Worm (Caenorhabditis elegans): ENCODE results near the gene abu-15.

The abu-15 gene

DNA sequence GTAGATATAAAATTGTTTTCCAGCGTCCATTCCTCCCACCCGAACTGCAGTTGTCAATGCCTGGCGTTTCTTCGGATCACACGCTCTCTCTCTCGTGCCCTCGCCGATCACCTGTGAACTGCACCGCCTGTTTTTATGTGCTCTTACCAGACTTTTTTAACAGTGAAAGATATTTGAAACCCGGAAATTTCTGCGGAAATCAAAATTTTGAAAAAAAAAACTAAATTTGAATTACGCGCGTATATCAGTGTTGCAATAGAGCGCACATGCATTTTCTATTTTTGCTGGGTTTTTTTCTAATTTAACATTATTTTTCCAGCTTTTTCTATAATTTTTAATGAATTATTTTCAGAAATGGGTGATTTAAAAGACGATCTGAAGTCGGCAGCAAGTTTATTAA is 45.7 kb downstream of the abu-15 start, which contains the start of gene ttc-37 (continued):
- TF ChIP-seq egl-13 (tag; optimal IDR thresholded peaks at IDR 0.05) (no peak), isw-1 (GFP tag; IDR thresholded peaks at IDR 0.05) (peak; percentile 13), jun-1 (tag; optimal IDR thresholded peaks at IDR 0.05) (peak; percentile 19), nhr-85 (tag) (peak; percentile 75)
